Fruit fly (Drosophila melanogaster): ENCODE measurements around the gene CG33648.

Gene CG33648

DNA sequence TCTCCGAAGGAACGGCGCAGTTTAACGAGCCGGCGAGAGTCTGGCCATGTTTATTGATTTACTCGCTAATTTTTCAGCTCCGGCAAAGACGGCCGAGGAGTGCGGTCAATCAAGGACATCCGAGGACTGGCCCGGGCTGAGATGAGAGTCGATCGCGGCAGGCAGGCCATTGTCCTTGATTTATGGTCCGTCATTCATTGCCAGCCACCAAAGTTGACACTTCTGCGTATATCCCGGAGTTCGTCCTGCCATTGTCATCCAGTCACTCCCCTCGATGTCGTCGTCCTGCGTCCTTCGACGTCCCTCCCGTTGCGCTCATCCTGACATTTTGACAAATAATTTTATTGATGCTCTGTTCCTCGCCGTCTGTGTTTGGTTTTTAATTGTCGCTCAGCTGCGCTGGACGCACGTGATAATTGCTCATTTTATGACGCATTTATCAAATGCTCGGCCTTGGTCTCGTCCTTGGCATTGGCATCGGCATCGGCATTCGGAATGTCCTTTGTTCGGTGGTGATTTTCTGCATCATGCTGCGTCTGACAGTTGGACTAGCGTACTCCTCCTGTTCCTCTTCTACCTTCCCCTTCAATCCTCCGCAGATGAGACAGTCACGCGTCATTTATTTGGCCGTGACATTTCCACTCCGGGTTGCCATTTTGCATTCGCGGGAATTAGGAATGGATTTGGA lies 37.9 kb upstream of the CG33648 start (continued):
- no peak for TF ChIP-seq prd (optimal IDR thresholded peaks at IDR 0.05)
- TF ChIP-seq prd (GFP tag; IDR thresholded peaks at IDR 0.05) = peak; percentile 18; the same call in 1 of the 3 replicates
- TF ChIP-seq br (optimal IDR thresholded peaks at IDR 0.05) = no peak
- TF ChIP-seq ranshi (GFP tag; IDR thresholded peaks at IDR 0.05) = no peak
- TF ChIP-seq CG1024 (GFP tag; IDR thresholded peaks at IDR 0.05) = no peak
- TF ChIP-seq zen2 (GFP tag; IDR thresholded peaks at IDR 0.05; ENCODE audit: partially characterized antibody) = no peak
- TF ChIP-seq Meics (GFP tag; optimal IDR thresholded peaks at IDR 0.05) = no peak
- TF ChIP-seq twi (tag; optimal IDR thresholded peaks at IDR 0.05) = peak; percentile 13
- no peak for TF ChIP-seq ATbp (GFP tag; optimal IDR thresholded peaks at IDR 0.05)
- TF ChIP-seq Kr (GFP tag; optimal IDR thresholded peaks at IDR 0.05) = peak; percentile 62
- no peak for TF ChIP-seq Camta (GFP tag; optimal IDR thresholded peaks at IDR 0.05)
- no peak for TF ChIP-seq CG42726 (GFP tag; IDR thresholded peaks at IDR 0.05; ENCODE audit: partially characterized antibody)
- TF ChIP-seq CG5953 (GFP tag; IDR thresholded peaks at IDR 0.05) = no peak
- no peak for TF ChIP-seq Ssrp (tag; optimal IDR thresholded peaks at IDR 0.05)
- TF ChIP-seq tap (tag; optimal IDR thresholded peaks at IDR 0.05) = no peak
- TF ChIP-seq hth (optimal IDR thresholded peaks at IDR 0.05) = peak; percentile 91
- no peak for TF ChIP-seq gcm (GFP tag; optimal IDR thresholded peaks at IDR 0.05)
- no peak for TF ChIP-seq CG10366 (GFP tag; IDR thresholded peaks at IDR 0.05)
- TF ChIP-seq BtbVII (GFP tag; optimal IDR thresholded peaks at IDR 0.05) = no peak

DNA sequence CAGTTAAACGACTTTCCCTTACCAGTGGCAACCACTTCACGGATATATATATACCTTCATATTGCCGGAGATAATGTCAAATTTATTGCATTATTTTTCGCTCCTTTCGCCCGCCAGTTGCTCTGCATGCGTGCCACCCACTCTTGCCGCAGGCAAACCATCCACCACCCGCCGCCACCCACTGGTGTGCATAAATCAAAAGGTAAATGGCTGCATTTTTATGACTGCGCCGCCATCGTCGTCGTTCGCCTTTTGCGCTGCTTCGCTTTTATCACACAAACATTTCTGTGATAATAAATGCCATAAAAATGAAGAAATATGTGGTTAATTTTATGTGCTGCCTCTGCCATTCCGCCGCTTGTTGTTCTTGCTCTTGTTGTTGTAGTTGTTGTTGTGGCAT lies 36.0 kb upstream of the CG33648 start:
- TF ChIP-seq az2 (GFP tag; optimal IDR thresholded peaks at IDR 0.05) = no peak
- no peak for TF ChIP-seq kah (GFP tag; optimal IDR thresholded peaks at IDR 0.05)
- no peak for TF ChIP-seq insv (GFP tag; optimal IDR thresholded peaks at IDR 0.05)
- TF ChIP-seq sens (GFP tag) = peak; percentile 17
- no peak for TF ChIP-seq vnd (GFP tag; IDR thresholded peaks at IDR 0.05; ENCODE audit: partially characterized antibody)
- peak; percentile 12 for TF ChIP-seq nerfin-1 (tag; optimal IDR thresholded peaks at IDR 0.05)
- TF ChIP-seq slbo (GFP tag; IDR thresholded peaks at IDR 0.05) = no peak
- no peak for TF ChIP-seq dimm (GFP tag; IDR thresholded peaks at IDR 0.05)
- no peak for TF ChIP-seq zen2 (GFP tag; IDR thresholded peaks at IDR 0.05; ENCODE audit: partially characterized antibody)
- no peak for TF ChIP-seq CG11085 (GFP tag; IDR thresholded peaks at IDR 0.05)
- TF ChIP-seq crp (GFP tag; optimal IDR thresholded peaks at IDR 0.05) = no peak
- no peak for TF ChIP-seq lilli (GFP tag; optimal IDR thresholded peaks at IDR 0.05)
- TF ChIP-seq grn (GFP tag; optimal IDR thresholded peaks at IDR 0.05) = no peak
- TF ChIP-seq kay (GFP tag; optimal IDR thresholded peaks at IDR 0.05) = no peak
- TF ChIP-seq B-H1 (GFP tag; IDR thresholded peaks at IDR 0.05) = no peak
- TF ChIP-seq HmgZ (tag; optimal IDR thresholded peaks at IDR 0.05) = no peak
- TF ChIP-seq org-1 (GFP tag; optimal IDR thresholded peaks at IDR 0.05) = no peak
- peak; percentile 48; the same call in 1 of the 3 replicates for TF ChIP-seq ci (GFP tag; IDR thresholded peaks at IDR 0.05)
- no peak for TF ChIP-seq CG17802 (tag; optimal IDR thresholded peaks at IDR 0.05)
- TF ChIP-seq toy (GFP tag; IDR thresholded peaks at IDR 0.05) = no peak
- no peak for TF ChIP-seq luna (GFP tag; optimal IDR thresholded peaks at IDR 0.05)
- no peak for TF ChIP-seq Lpt (GFP tag; optimal IDR thresholded peaks at IDR 0.05)
- TF ChIP-seq CG33557 (GFP tag; optimal IDR thresholded peaks at IDR 0.05) = no peak
- peak; percentile 86 for TF ChIP-seq Ets65A (GFP tag)
- no peak for TF ChIP-seq Poxn (GFP tag; IDR thresholded peaks at IDR 0.05)
- no peak for TF ChIP-seq Fer1 (GFP tag; optimal IDR thresholded peaks at IDR 0.05)
- TF ChIP-seq tup (GFP tag; optimal IDR thresholded peaks at IDR 0.05) = no peak
- TF ChIP-seq Dip2 (GFP tag; IDR thresholded peaks at IDR 0.05) = no peak
- TF ChIP-seq scrt (GFP tag; optimal IDR thresholded peaks at IDR 0.05) = no peak
- peak; percentile 70 for TF ChIP-seq abd-A (tag; optimal IDR thresholded peaks at IDR 0.05)
- no peak for TF ChIP-seq gsb-n (tag; optimal IDR thresholded peaks at IDR 0.05)
- peak in 1 of 2 experiments; percentile 22 for TF ChIP-seq tll (GFP tag; optimal IDR thresholded peaks at IDR 0.05)
- TF ChIP-seq gem (tag; optimal IDR thresholded peaks at IDR 0.05) = no peak

All from whole organism, embryonic.